Worm (Caenorhabditis elegans): ENCODE data around the gene Y14H12A.1.

DNA sequence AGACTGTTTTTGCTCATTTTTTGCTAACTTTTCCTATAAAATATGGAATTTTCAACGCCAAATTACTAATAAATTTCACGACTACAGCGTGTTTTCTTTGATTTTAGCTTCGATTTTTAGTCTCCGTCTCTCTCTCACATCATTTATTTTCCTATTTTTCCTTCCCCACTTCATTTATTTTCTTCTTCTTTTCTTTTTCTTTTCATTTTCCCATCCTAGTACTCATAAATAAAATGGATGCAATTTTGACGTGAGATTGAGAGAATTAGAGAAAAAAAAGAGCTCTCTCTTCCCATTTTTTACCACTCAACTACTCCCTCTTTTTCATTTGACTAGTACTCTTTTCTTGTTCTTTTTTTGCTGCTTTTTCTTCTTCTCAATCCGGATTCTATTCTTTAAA is 32.7 kb upstream of the Y14H12A.1 start:
- TF ChIP-seq dve-1 (tag; optimal IDR thresholded peaks at IDR 0.05): no peak
- TF ChIP-seq nfya-1 (tag; optimal IDR thresholded peaks at IDR 0.05): no peak
- no peak for TF ChIP-seq elt-2 (tag; optimal IDR thresholded peaks at IDR 0.05)
